Worm (Caenorhabditis elegans): ENCODE results near the gene gst-13.

ce11 chrII:9237719-9238118 lies 6.5 kb downstream of the gst-13 start:
- TF ChIP-seq snpc-4 (GFP tag; optimal IDR thresholded peaks at IDR 0.05) = no peak
- TF ChIP-seq snpc-4 (tag; optimal IDR thresholded peaks at IDR 0.05) = no peak
- no peak for TF ChIP-seq nfya-1 (tag; optimal IDR thresholded peaks at IDR 0.05; ENCODE audit: borderline replicate concordance, insufficient read depth)
- TF ChIP-seq ztf-3 (GFP tag; optimal IDR thresholded peaks at IDR 0.05) = no peak
- no peak for TF ChIP-seq F49E8.2 (tag; optimal IDR thresholded peaks at IDR 0.05; ENCODE audit: insufficient read depth)
- TF ChIP-seq cebp-2 (GFP tag; IDR thresholded peaks at IDR 0.05) = no peak
- TF ChIP-seq mcd-1 (GFP tag; IDR thresholded peaks at IDR 0.05) = no peak
- TF ChIP-seq gei-17 (GFP tag; optimal IDR thresholded peaks at IDR 0.05) = no peak

Data from whole organism, young adult.